Worm (Caenorhabditis elegans) whole organism, L1 larva: ENCODE data around the gene htz-1.

Experiments used
- C16A3.4 ChIP-seq: fragments of 150-350 bp; optimal IDR thresholded peaks from 2 replicates; lab custom pipeline; 2014; ENCODE audit warnings: missing biosample characterization, missing genetic modification characterization
- F16B12.6 ChIP-seq: fragments of 150-350 bp; optimal IDR thresholded peaks from 2 replicates; lab custom pipeline; 2014; ENCODE audit warnings: missing biosample characterization, missing genetic modification characterization
- aha-1 ChIP-seq: fragments of 150-350 bp; optimal IDR thresholded peaks from 2 replicates; lab custom pipeline; 2014; ENCODE audit warnings: missing biosample characterization, missing genetic modification characterization
- alr-1 ChIP-seq: fragments of 200-800 bp; sonication (Bioruptor generic); optimal IDR thresholded peaks from 2 replicates; lab custom pipeline; 2018; ENCODE audit warnings: borderline replicate concordance, mild to moderate bottlenecking, missing genetic modification characterization, missing compliant biosample characterization
- ama-1 ChIP-seq: fragments of 150-350 bp; optimal IDR thresholded peaks from 2 replicates; lab custom pipeline; 2014
- blmp-1 ChIP-seq: fragments of 150-350 bp; optimal IDR thresholded peaks from 2 replicates; lab custom pipeline; 2014; ENCODE audit warnings: missing biosample characterization, missing genetic modification characterization
- ceh-63 ChIP-seq: fragments of 200-800 bp; sonication (Bioruptor generic); optimal IDR thresholded peaks from 2 replicates; lab custom pipeline; 2018; ENCODE audit warnings: mild to moderate bottlenecking, missing genetic modification characterization, missing compliant biosample characterization
- ceh-88 ChIP-seq: fragments of 200-800 bp; sonication (Bioruptor generic); IDR thresholded peaks from 2 replicates; pipeline ENCODE4 v1.3.6; 2022; ENCODE audit warnings: missing genetic modification characterization, missing compliant biosample characterization
- ceh-90 ChIP-seq: sonication (generic microtip); optimal IDR thresholded peaks from 2 replicates; lab custom pipeline; 2016; ENCODE audit warnings: missing genetic modification characterization, missing compliant biosample characterization
- ces-1 ChIP-seq: fragments of 150-350 bp; optimal IDR thresholded peaks from 2 replicates; lab custom pipeline; 2014; ENCODE audit warnings: missing biosample characterization, missing genetic modification reagents, missing genetic modification characterization
- efl-1 ChIP-seq, 4 experiments: fragments of 150-350 bp; optimal IDR thresholded peaks in 3 of 4; peaks in 1 of 4; 1 replicate in 1 of 4; 2 replicates in 3 of 4; lab custom pipeline; 2014; ENCODE audit warnings: missing biosample characterization in 2 of 4, missing genetic modification characterization in 2 of 4, missing genetic modification reagents in 2 of 4
- efl-3 ChIP-seq: fragments of 200-800 bp; sonication (Bioruptor generic); optimal IDR thresholded peaks from 2 replicates; lab custom pipeline; 2018; ENCODE audit warnings: mild to moderate bottlenecking, missing genetic modification characterization, missing compliant biosample characterization
- egl-13 ChIP-seq: sonication (generic microtip); optimal IDR thresholded peaks from 2 replicates; lab custom pipeline; 2016; ENCODE audit warnings: missing genotype, missing genetic modification reagents, missing genetic modification characterization, missing compliant biosample characterization
- elt-2 ChIP-seq: sonication (generic microtip); optimal IDR thresholded peaks from 2 replicates; lab custom pipeline; 2016; ENCODE audit warnings: missing genetic modification characterization, mild to moderate bottlenecking, inconsistent platforms, missing compliant biosample characterization, missing genetic modification reagents
- elt-3 ChIP-seq, 6 experiments: fragments of 150-350 bp in 1 of 6; sonication (generic microtip); optimal IDR thresholded peaks; 2 replicates each; lab custom pipeline; 2017 to 2018; ENCODE audit warnings: missing biosample characterization in 6 of 6, missing genetic modification characterization in 6 of 6, inconsistent platforms in 1 of 6
- ets-5 ChIP-seq: fragments of 200-800 bp; sonication (Bioruptor generic); IDR thresholded peaks from 2 replicates; pipeline ENCODE4 v1.3.6; 2022; ENCODE audit warnings: missing genetic modification characterization, missing compliant biosample characterization
- fkh-10 ChIP-seq: sonication (generic microtip); optimal IDR thresholded peaks from 2 replicates; lab custom pipeline; 2017; ENCODE audit warnings: missing biosample characterization, missing genetic modification reagents, missing genetic modification characterization
- fkh-8 ChIP-seq: sonication (generic microtip); optimal IDR thresholded peaks from 2 replicates; lab custom pipeline; 2016; ENCODE audit warnings: mild to moderate bottlenecking, missing genetic modification characterization, missing compliant biosample characterization
- hlh-4 ChIP-seq: sonication (generic microtip); optimal IDR thresholded peaks from 2 replicates; lab custom pipeline; 2016; ENCODE audit warnings: mild to moderate bottlenecking, missing genetic modification characterization, missing compliant biosample characterization
- jun-1 ChIP-seq: fragments of 150-350 bp; optimal IDR thresholded peaks from 2 replicates; lab custom pipeline; 2014; ENCODE audit warnings: missing biosample characterization, missing genetic modification reagents, missing genetic modification characterization
- lin-14 ChIP-seq: fragments of 200-800 bp; sonication (Bioruptor generic); optimal IDR thresholded peaks from 2 replicates; lab custom pipeline; 2018; ENCODE audit warnings: mild to moderate bottlenecking, missing genetic modification characterization, moderate library complexity, missing compliant biosample characterization
- lin-15B ChIP-seq: fragments of 150-350 bp; sonication (generic microtip); optimal IDR thresholded peaks from 3 replicates; lab custom pipeline; 2014; ENCODE audit warnings: missing biosample characterization, missing genetic modification characterization
- lin-35 ChIP-seq, 2 experiments: fragments of 150-350 bp; optimal IDR thresholded peaks; 2 replicates each; lab custom pipeline; 2014; ENCODE audit warnings: missing biosample characterization in 2 of 2, missing genetic modification characterization in 2 of 2, missing genetic modification reagents in 2 of 2
- lsy-2 ChIP-seq, 2 experiments: fragments of 150-350 bp; optimal IDR thresholded peaks; 2 replicates each; lab custom pipeline; 2014; ENCODE audit warnings: missing biosample characterization in 2 of 2, missing genetic modification characterization in 2 of 2
- mab-9 ChIP-seq: fragments of 200-800 bp; sonication (Bioruptor generic); IDR thresholded peaks from 2 replicates; pipeline ENCODE4 v1.3.6; 2022; ENCODE audit warnings: missing genetic modification reagents, missing genetic modification characterization, missing compliant biosample characterization
- mdl-1 ChIP-seq, 2 experiments: fragments of 150-350 bp; optimal IDR thresholded peaks; 2 replicates each; lab custom pipeline; 2014 to 2017; ENCODE audit warnings: missing biosample characterization in 2 of 2, missing genetic modification characterization in 2 of 2, inconsistent platforms in 1 of 2
- mep-1 ChIP-seq: fragments of 150-350 bp; optimal IDR thresholded peaks from 2 replicates; lab custom pipeline; 2014; ENCODE audit warnings: missing biosample characterization, missing genetic modification characterization
- nhr-19 ChIP-seq: fragments of 200-800 bp; sonication (Bioruptor generic); conservative IDR thresholded peaks from 2 replicates; pipeline ENCODE4 v1.3.6; 2022; ENCODE audit warnings: missing genetic modification characterization, missing compliant biosample characterization
- nhr-28 ChIP-seq: fragments of 150-350 bp; optimal IDR thresholded peaks from 2 replicates; lab custom pipeline; 2014; ENCODE audit warnings: missing biosample characterization, missing genetic modification characterization
- nhr-77 ChIP-seq: fragments of 150-350 bp; optimal IDR thresholded peaks from 2 replicates; lab custom pipeline; 2014; ENCODE audit warnings: missing biosample characterization, missing genetic modification characterization
- nhr-85 ChIP-seq: sonication (generic microtip); peaks from one replicate; lab custom pipeline; 2016; ENCODE audit warnings: missing genetic modification characterization, inconsistent platforms, missing compliant biosample characterization
- nhr-90 ChIP-seq: sonication (generic microtip); optimal IDR thresholded peaks from 2 replicates; lab custom pipeline; 2016; ENCODE audit warnings: mild to moderate bottlenecking, missing genetic modification characterization, missing compliant biosample characterization; ENCODE audit not compliant: poor library complexity
- skn-1 ChIP-seq: fragments of 150-350 bp; optimal IDR thresholded peaks from 2 replicates; lab custom pipeline; 2014; ENCODE audit warnings: missing biosample characterization, missing genetic modification characterization
- snu-23 ChIP-seq: sonication (generic microtip); optimal IDR thresholded peaks from 2 replicates; lab custom pipeline; 2016; ENCODE audit warnings: missing genetic modification characterization, missing compliant biosample characterization
- tbx-2 ChIP-seq: sonication (generic microtip); optimal IDR thresholded peaks from 2 replicates; lab custom pipeline; 2016; ENCODE audit warnings: missing genetic modification characterization, missing compliant biosample characterization
- tlp-1 ChIP-seq: fragments of 150-350 bp; optimal IDR thresholded peaks from 2 replicates; lab custom pipeline; 2014; ENCODE audit warnings: missing biosample characterization, missing genetic modification characterization
- unc-130 ChIP-seq: fragments of 150-350 bp; optimal IDR thresholded peaks from 2 replicates; lab custom pipeline; 2017; ENCODE audit warnings: missing biosample characterization, missing genetic modification characterization, inconsistent platforms
- unc-62 ChIP-seq: fragments of 150-350 bp; optimal IDR thresholded peaks from 2 replicates; lab custom pipeline; 2014; ENCODE audit warnings: missing biosample characterization, missing genetic modification reagents, missing genetic modification characterization
- zag-1 ChIP-seq: fragments of 150-350 bp; optimal IDR thresholded peaks from 2 replicates; lab custom pipeline; 2014; ENCODE audit warnings: missing biosample characterization, missing genetic modification characterization
- ztf-11 ChIP-seq, 2 experiments: sonication (generic microtip); optimal IDR thresholded peaks; 2 replicates each; lab custom pipeline; 2016 to 2017; ENCODE audit warnings: missing genetic modification characterization in 2 of 2, missing biosample characterization in 1 of 2, missing compliant biosample characterization in 1 of 2
- ztf-4 ChIP-seq: fragments of 150-350 bp; optimal IDR thresholded peaks from 2 replicates; lab custom pipeline; 2014; ENCODE audit warnings: missing biosample characterization, missing genetic modification characterization

htz-1 gene

DNA sequence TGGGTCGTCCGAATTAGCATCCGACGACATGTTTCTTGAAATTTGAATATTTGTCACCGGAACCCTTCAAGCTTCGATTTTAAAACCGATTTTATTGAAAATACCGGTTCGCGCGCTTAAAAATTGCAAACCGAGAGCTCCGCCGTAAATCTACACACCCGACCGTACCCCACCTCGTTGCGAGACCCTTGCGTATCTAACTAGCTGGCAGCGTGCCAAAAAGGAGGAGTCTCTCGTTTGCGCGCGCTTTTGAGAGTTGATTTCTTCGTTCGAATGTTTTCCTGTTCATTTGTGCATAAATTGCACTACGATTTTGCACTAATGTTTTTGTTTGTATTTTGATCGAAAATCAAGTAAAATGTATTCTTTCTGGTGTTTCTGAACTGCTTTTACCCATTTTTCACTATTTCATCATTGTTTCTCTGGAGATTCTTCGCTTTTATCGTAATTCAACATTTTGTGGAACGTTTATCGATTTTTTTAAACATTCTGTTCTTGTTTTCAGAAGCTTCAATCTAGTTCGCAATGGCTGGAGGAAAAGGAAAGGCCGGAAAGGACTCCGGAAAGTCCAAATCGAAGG, at the start of gene htz-1, which contains the start of gene wapl-1 (continued):
- TF ChIP-seq tbx-2 (tag; lab: Kevin White, UChicago) (peak; percentile 97), nhr-19 (GFP tag; lab: Robert Waterston, UW) (peak; percentile 97), ces-1 (GFP tag; lab: Kevin White, UChicago) (no peak), efl-1 (optimal IDR thresholded peaks at IDR 0.05; lab: Kevin White, UChicago) (peak; percentile 96), efl-1 (GFP tag; optimal IDR thresholded peaks at IDR 0.05 in 1 of 2; lab: Kevin White, UChicago) (peak; percentile 92 to 99), ztf-11 (tag; optimal IDR thresholded peaks at IDR 0.05; lab: Kevin White, UChicago) (peak in 1 of 2 experiments; percentile 93), hlh-4 (no peak), tlp-1 (tag; lab: Kevin White, UChicago) (no peak), aha-1 (tag; lab: Kevin White, UChicago) (peak; percentile 60), fkh-10 (GFP tag; lab: Kevin White, UChicago) (peak; percentile 92), C16A3.4 (tag; lab: Kevin White, UChicago) (peak; percentile 97), nhr-85 (tag; lab: Kevin White, UChicago) (peak; percentile 99), lin-15B (tag; lab: Kevin White, UChicago) (peak; percentile 96), jun-1 (tag; lab: Kevin White, UChicago) (peak; percentile 95), alr-1 (tag; lab: Kevin White, UChicago) (no peak), blmp-1 (peak; percentile 86), mdl-1 (tag; optimal IDR thresholded peaks at IDR 0.05; lab: Kevin White, UChicago) (peak in 1 of 2 experiments; percentile 94), ceh-88 (peak; percentile 86), ets-5 (no peak), nhr-77 (peak; percentile 92), unc-130 (tag; lab: Kevin White, UChicago) (peak; percentile 99), efl-3 (GFP tag; lab: Kevin White, UChicago) (peak; percentile 44), mab-9 (GFP tag; lab: Robert Waterston, UW) (peak; percentile 85), ama-1 (lab: Kevin White, UChicago) (peak; percentile 71), snu-23 (peak; percentile 98), F16B12.6 (tag; lab: Kevin White, UChicago) (peak; percentile 71), elt-2 (tag; lab: Kevin White, UChicago) (peak; percentile 73), lsy-2 (tag; optimal IDR thresholded peaks at IDR 0.05; lab: Kevin White, UChicago) (peak; percentile 99 to 100), mep-1 (tag; lab: Kevin White, UChicago) (peak; percentile 97), ztf-4 (tag; lab: Kevin White, UChicago) (peak; percentile 91), ceh-63 (no peak), fkh-8 (tag; lab: Kevin White, UChicago) (peak; percentile 97), unc-62 (GFP tag; lab: Kevin White, UChicago) (no peak), lin-35 (GFP tag; optimal IDR thresholded peaks at IDR 0.05; lab: Kevin White, UChicago) (peak; percentile 96 to 98)
- TF ChIP-seq, all 84 proteins: peak for 64

DNA sequence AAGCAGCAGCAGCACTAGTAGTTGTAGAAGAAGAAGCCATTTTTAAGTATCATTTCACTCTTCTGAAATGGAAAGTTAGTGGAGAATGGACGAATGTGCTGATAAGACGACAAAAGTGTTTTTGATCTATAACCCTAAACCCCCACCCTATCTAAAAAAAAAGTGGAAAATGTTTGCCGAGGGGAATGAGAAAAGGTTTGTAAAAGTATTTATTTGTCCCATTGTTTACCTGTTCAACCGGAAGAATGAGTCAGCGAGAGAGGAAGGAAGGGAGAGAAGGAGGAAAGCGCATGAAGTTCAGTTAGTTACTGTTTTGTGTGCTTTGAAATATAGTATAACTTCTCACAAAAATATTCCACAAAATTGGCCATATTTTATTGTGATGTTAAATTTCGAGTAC, 48.9 kb upstream of the htz-1 start:
- TF ChIP-seq zag-1 (tag; lab: Kevin White, UChicago) (no peak), tlp-1 (tag; lab: Kevin White, UChicago) (no peak), ztf-11 (tag; optimal IDR thresholded peaks at IDR 0.05; lab: Kevin White, UChicago) (no peak), lin-14 (GFP tag; lab: Kevin White, UChicago) (peak; percentile 15), skn-1 (tag; lab: Kevin White, UChicago) (no peak), ceh-90 (no peak), nhr-28 (tag; lab: Kevin White, UChicago) (no peak), lin-35 (GFP tag; optimal IDR thresholded peaks at IDR 0.05; lab: Kevin White, UChicago) (no peak), nhr-77 (no peak), blmp-1 (peak; percentile 56)
- TF ChIP-seq, all 84 proteins: peak for 2

DNA sequence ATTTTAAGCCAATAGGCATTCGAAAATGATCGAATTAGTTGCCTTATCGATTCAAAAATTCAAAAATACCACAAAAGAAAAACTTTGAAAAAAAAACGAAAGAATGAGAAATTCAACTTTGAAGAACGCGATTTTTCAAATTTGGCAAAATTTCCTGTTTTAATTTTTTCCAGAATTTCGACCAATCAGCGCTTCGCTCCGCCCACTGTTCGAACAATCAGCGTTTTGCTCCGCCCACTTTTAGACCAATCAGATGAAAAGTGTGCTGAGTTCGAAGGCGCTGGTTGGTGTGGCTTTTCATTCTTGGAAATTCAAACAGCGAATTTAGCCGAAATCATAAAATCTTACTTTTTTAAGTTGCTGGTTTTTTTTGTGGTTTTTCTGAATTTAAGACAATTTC, 48.4 kb upstream of the htz-1 start:
- TF ChIP-seq nhr-77 (no peak), jun-1 (tag; lab: Kevin White, UChicago) (no peak), egl-13 (no peak), efl-1 (optimal IDR thresholded peaks at IDR 0.05; lab: Kevin White, UChicago) (no peak), efl-1 (GFP tag; optimal IDR thresholded peaks at IDR 0.05 in 1 of 2; lab: Kevin White, UChicago) (peak in 1 of 2 experiments; percentile 89), elt-3 (tag; optimal IDR thresholded peaks at IDR 0.05; lab: Kevin White, UChicago) (no peak), nhr-90 (tag; lab: Kevin White, UChicago) (no peak), efl-3 (GFP tag; lab: Kevin White, UChicago) (no peak)
- TF ChIP-seq, all 84 proteins: peak for 1
